Worm (Caenorhabditis elegans) whole organism, L1 larva: ENCODE measurements around the gene C14A4.7.
A peak's percentile ranks its signal among the peaks of the same experiment; 100 is the strongest.

Experiments
- F16B12.6 ChIP-seq: fragments of 150-350 bp; optimal IDR thresholded peaks from 2 replicates; lab custom pipeline; 2014; ENCODE audit warnings: missing biosample characterization, missing genetic modification characterization
- dpl-1 ChIP-seq, 3 experiments: fragments of 150-350 bp in 2 of 3; sonication (generic microtip) in 1 of 3; optimal IDR thresholded peaks; 2 replicates each; lab custom pipeline; 2014 to 2017; ENCODE audit warnings: missing biosample characterization in 3 of 3, missing genetic modification characterization in 3 of 3, missing genetic modification reagents in 3 of 3
- elt-3 ChIP-seq, 6 experiments: fragments of 150-350 bp in 1 of 6; sonication (generic microtip); optimal IDR thresholded peaks; 2 replicates each; lab custom pipeline; 2017 to 2018; ENCODE audit warnings: missing biosample characterization in 6 of 6, missing genetic modification characterization in 6 of 6, inconsistent platforms in 1 of 6
- hlh-17 ChIP-seq: fragments of 200-800 bp; sonication (Bioruptor generic); optimal IDR thresholded peaks from 2 replicates; lab custom pipeline; 2018; ENCODE audit warnings: missing genetic modification characterization, mild to moderate bottlenecking, missing compliant biosample characterization, moderate library complexity, borderline replicate concordance
- hlh-4 ChIP-seq: sonication (generic microtip); optimal IDR thresholded peaks from 2 replicates; lab custom pipeline; 2016; ENCODE audit warnings: mild to moderate bottlenecking, missing genetic modification characterization, missing compliant biosample characterization
- jun-1 ChIP-seq: fragments of 150-350 bp; optimal IDR thresholded peaks from 2 replicates; lab custom pipeline; 2014; ENCODE audit warnings: missing biosample characterization, missing genetic modification reagents, missing genetic modification characterization
- mdl-1 ChIP-seq, 2 experiments: fragments of 150-350 bp; optimal IDR thresholded peaks; 2 replicates each; lab custom pipeline; 2014 to 2017; ENCODE audit warnings: missing biosample characterization in 2 of 2, missing genetic modification characterization in 2 of 2, inconsistent platforms in 1 of 2
- nhr-12 ChIP-seq: sonication (generic microtip); optimal IDR thresholded peaks from 2 replicates; lab custom pipeline; 2017; ENCODE audit warnings: missing biosample characterization, missing genetic modification characterization
- nhr-19 ChIP-seq: fragments of 200-800 bp; sonication (Bioruptor generic); conservative IDR thresholded peaks from 2 replicates; pipeline ENCODE4 v1.3.6; 2022; ENCODE audit warnings: missing genetic modification characterization, missing compliant biosample characterization
- pqm-1 ChIP-seq: sonication (generic microtip); optimal IDR thresholded peaks from 3 replicates; lab custom pipeline; 2017; ENCODE audit warnings: missing biosample characterization, missing genetic modification characterization
- snpc-4 ChIP-seq: fragments of 150-350 bp; optimal IDR thresholded peaks from 2 replicates; lab custom pipeline; 2014; ENCODE audit warnings: missing biosample characterization, missing genetic modification characterization

DNA sequence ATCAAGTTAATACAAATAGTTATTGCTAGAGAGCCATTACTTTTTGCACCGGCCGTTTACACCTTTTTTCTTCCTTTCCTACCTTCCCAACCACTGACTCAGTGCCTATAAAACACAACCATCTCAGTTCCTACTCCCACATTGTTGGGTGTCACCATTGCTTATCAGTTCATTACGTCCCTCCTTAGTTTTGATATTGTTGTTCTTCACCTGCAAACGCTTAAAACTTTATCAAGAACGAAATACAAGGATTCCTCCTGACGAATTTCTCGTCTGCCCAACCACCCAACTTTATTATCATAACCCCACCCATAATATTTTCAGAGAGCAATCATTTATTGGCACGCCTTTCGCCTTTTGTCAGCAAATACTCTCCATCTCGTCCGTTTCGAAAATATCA, 30.7 kb upstream of the C14A4.7 start:
- no peak for TF ChIP-seq nhr-19 (GFP tag; lab: Robert Waterston, UW)
- TF ChIP-seq jun-1: no peak
- TF ChIP-seq mdl-1 (tag; optimal IDR thresholded peaks at IDR 0.05; lab: Kevin White, UChicago): no peak
- no peak for TF ChIP-seq hlh-4 (tag; lab: Kevin White, UChicago)
- TF ChIP-seq F16B12.6 (tag; lab: Kevin White, UChicago): no peak
- TF ChIP-seq pqm-1 (tag; lab: Kevin White, UChicago): peak; percentile 11
- no peak for TF ChIP-seq nhr-12 (tag; lab: Kevin White, UChicago)
- no peak for TF ChIP-seq elt-3 (tag; optimal IDR thresholded peaks at IDR 0.05; lab: Kevin White, UChicago)
- no peak for TF ChIP-seq dpl-1 (GFP tag; optimal IDR thresholded peaks at IDR 0.05; lab: Kevin White, UChicago)
- no peak for TF ChIP-seq hlh-17
- no peak for TF ChIP-seq snpc-4 (tag; lab: Kevin White, UChicago)
